Fruit fly (Drosophila melanogaster) whole organism, embryonic: ENCODE data around the gene Agpat2.

Experiments used
- Atf6 ChIP-seq: fragments of 200-800 bp; sonication (Bioruptor generic); IDR thresholded peaks from 2 replicates; pipeline ENCODE4 v1.3.6; 2022; ENCODE audit warnings: missing biosample characterization, missing genetic modification characterization
- CG11093 ChIP-seq: fragments of 200-800 bp; sonication (Bioruptor generic); IDR thresholded peaks from 3 replicates; pipeline ENCODE4 v1.3.6; 2022; ENCODE audit warnings: missing biosample characterization, missing genetic modification characterization
- CG11723 ChIP-seq: fragments of 200-800 bp; sonication (Bioruptor generic); optimal IDR thresholded peaks from 2 replicates; lab custom pipeline; 2017; ENCODE audit warnings: missing biosample characterization, mild to moderate bottlenecking, missing genetic modification characterization
- CG12104 ChIP-seq: fragments of 200-800 bp; sonication (Bioruptor generic); optimal IDR thresholded peaks from 3 replicates; lab custom pipeline; 2016; ENCODE audit warnings: missing biosample characterization, missing genetic modification characterization
- CG12659 ChIP-seq: fragments of 200-800 bp; sonication (Bioruptor generic); optimal IDR thresholded peaks from 3 replicates; lab custom pipeline; 2017; ENCODE audit warnings: mild to moderate bottlenecking, missing biosample characterization, missing genetic modification reagents, missing genetic modification characterization
- CG12769 ChIP-seq: fragments of 200-800 bp; sonication (Bioruptor generic); optimal IDR thresholded peaks from 2 replicates; lab custom pipeline; 2019; ENCODE audit warnings: missing biosample characterization, mild to moderate bottlenecking, missing genetic modification characterization, moderate library complexity
- CG12942 ChIP-seq: fragments of 200-800 bp; sonication (Bioruptor generic); optimal IDR thresholded peaks from 3 replicates; lab custom pipeline; 2016; ENCODE audit warnings: missing biosample characterization, missing genetic modification characterization
- CG13894 ChIP-seq: fragments of 200-800 bp; sonication (Bioruptor generic); optimal IDR thresholded peaks from 3 replicates; lab custom pipeline; 2018; ENCODE audit warnings: missing biosample characterization, mild to moderate bottlenecking, missing genetic modification characterization, moderate library complexity
- CG14014 ChIP-seq: fragments of 200-800 bp; sonication (Bioruptor generic); IDR thresholded peaks from 2 replicates; pipeline ENCODE4 v1.3.6; 2022; ENCODE audit warnings: missing biosample characterization, missing genetic modification characterization
- CG1603 ChIP-seq: fragments of 200-800 bp; sonication (Bioruptor generic); optimal IDR thresholded peaks from 2 replicates; lab custom pipeline; 2019; ENCODE audit warnings: missing biosample characterization, mild to moderate bottlenecking, missing genetic modification characterization, moderate library complexity
- CG17612 ChIP-seq: fragments of 200-800 bp; sonication (Bioruptor generic); IDR thresholded peaks from 2 replicates; pipeline ENCODE4 v1.3.6; 2022; ENCODE audit warnings: missing biosample characterization, missing genetic modification characterization
- CG18764 ChIP-seq: fragments of 200-800 bp; sonication (Bioruptor generic); optimal IDR thresholded peaks from 3 replicates; lab custom pipeline; 2016; ENCODE audit warnings: missing biosample characterization, missing genetic modification characterization
- CG2889 ChIP-seq: fragments of 200-800 bp; sonication (Bioruptor generic); IDR thresholded peaks from 3 replicates; pipeline ENCODE4 v1.3.6; 2022; ENCODE audit warnings: missing biosample characterization, missing genetic modification characterization
- CG32532 ChIP-seq: fragments of 200-800 bp; sonication (Bioruptor generic); IDR thresholded peaks from 2 replicates; pipeline ENCODE4 v1.3.6; 2022; ENCODE audit warnings: missing biosample characterization, missing genetic modification characterization
- CG34376 ChIP-seq: fragments of 200-800 bp; sonication (Bioruptor generic); optimal IDR thresholded peaks from 2 replicates; lab custom pipeline; 2018; ENCODE audit warnings: missing biosample characterization, mild to moderate bottlenecking, missing genetic modification characterization
- CG3995 ChIP-seq: fragments of 200-800 bp; sonication (Bioruptor generic); optimal IDR thresholded peaks from 3 replicates; lab custom pipeline; 2016; ENCODE audit warnings: missing biosample characterization, missing genetic modification characterization
- CG5953 ChIP-seq: fragments of 200-800 bp; sonication (Bioruptor generic); IDR thresholded peaks from 2 replicates; pipeline ENCODE4 v1.3.6; 2022; ENCODE audit warnings: missing biosample characterization, missing genetic modification characterization
- CG6683 ChIP-seq: fragments of 200-800 bp; sonication (Bioruptor generic); optimal IDR thresholded peaks from 2 replicates; lab custom pipeline; 2017; ENCODE audit warnings: missing biosample characterization, mild to moderate bottlenecking, missing genetic modification characterization, missing genetic modification reagents
- CG6791 ChIP-seq: fragments of 200-800 bp; sonication (Bioruptor generic); IDR thresholded peaks from 3 replicates; pipeline ENCODE4 v1.3.6; 2022; ENCODE audit warnings: missing biosample characterization, missing genetic modification characterization; ENCODE audit not compliant: partially characterized antibody
- CG8290 ChIP-seq, 3 experiments: fragments of 200-800 bp; sonication (Bioruptor generic); optimal IDR thresholded peaks; 2 replicates each; lab custom pipeline; 2016 to 2019; ENCODE audit warnings: missing biosample characterization in 3 of 3, missing genetic modification characterization in 3 of 3, mild to moderate bottlenecking in 2 of 3, moderate library complexity in 1 of 3
- CG8765 ChIP-seq: fragments of 200-800 bp; sonication (Bioruptor generic); IDR thresholded peaks from 2 replicates; pipeline ENCODE4 v1.3.6; 2022; ENCODE audit warnings: missing biosample characterization, missing genetic modification characterization
- CG9876 ChIP-seq: fragments of 200-800 bp; sonication (Bioruptor generic); optimal IDR thresholded peaks from 2 replicates; lab custom pipeline; 2016; ENCODE audit warnings: missing biosample characterization, missing genetic modification characterization
- CG9932 ChIP-seq: fragments of 200-800 bp; sonication (Bioruptor generic); IDR thresholded peaks from 2 replicates; pipeline ENCODE4 v1.3.6; 2022; ENCODE audit warnings: missing biosample characterization, missing genetic modification characterization
- CkIIα-i1 ChIP-seq: fragments of 200-800 bp; sonication (Bioruptor generic); IDR thresholded peaks from 2 replicates; pipeline ENCODE4 v1.3.6; 2022; ENCODE audit warnings: missing biosample characterization, missing genetic modification characterization
- D19A ChIP-seq: fragments of 200-800 bp; optimal IDR thresholded peaks from 3 replicates; lab custom pipeline; 2019; ENCODE audit warnings: missing biosample characterization, mild to moderate bottlenecking, missing genetic modification characterization, moderate library complexity
- ERR ChIP-seq: fragments of 200-800 bp; sonication (Bioruptor generic); optimal IDR thresholded peaks from 2 replicates; lab custom pipeline; 2016; ENCODE audit warnings: missing biosample characterization, missing genetic modification characterization
- HmgD ChIP-seq: fragments of 200-800 bp; sonication (Bioruptor generic); optimal IDR thresholded peaks from 3 replicates; lab custom pipeline; 2016; ENCODE audit warnings: missing biosample characterization, missing genetic modification characterization
- Hmr ChIP-seq: fragments of 200-800 bp; sonication (Bioruptor generic); optimal IDR thresholded peaks from 3 replicates; lab custom pipeline; 2017; ENCODE audit warnings: mild to moderate bottlenecking, missing biosample characterization, missing genetic modification reagents, missing genetic modification characterization
- Jarid2 ChIP-seq: fragments of 200-800 bp; sonication (Bioruptor generic); optimal IDR thresholded peaks from 3 replicates; lab custom pipeline; 2017; ENCODE audit warnings: mild to moderate bottlenecking, missing biosample characterization, missing genetic modification reagents, missing genetic modification characterization
- Kr ChIP-seq: fragments of 200-800 bp; sonication (Bioruptor generic); optimal IDR thresholded peaks from 2 replicates; lab custom pipeline; 2017; ENCODE audit warnings: missing biosample characterization, mild to moderate bottlenecking, missing genetic modification characterization
- MESR4 ChIP-seq: fragments of 200-800 bp; sonication (Bioruptor generic); optimal IDR thresholded peaks from 2 replicates; lab custom pipeline; 2018; ENCODE audit warnings: missing biosample characterization, mild to moderate bottlenecking, missing genetic modification characterization, moderate library complexity
- Mad ChIP-seq: fragments of 200-800 bp; sonication (Bioruptor generic); optimal IDR thresholded peaks from 2 replicates; lab custom pipeline; 2016; ENCODE audit warnings: missing biosample characterization, missing genetic modification characterization
- Med ChIP-seq: fragments of 200-800 bp; sonication (Bioruptor generic); peaks from one replicate; lab custom pipeline; 2016; ENCODE audit warnings: missing biosample characterization, missing genetic modification characterization, mild to moderate bottlenecking, inconsistent platforms, moderate library complexity
- Mes4 ChIP-seq: fragments of 200-800 bp; sonication (Bioruptor generic); optimal IDR thresholded peaks from 2 replicates; lab custom pipeline; 2016; ENCODE audit warnings: missing biosample characterization, missing genetic modification characterization
- Sin3A ChIP-seq: fragments of >200 bp; optimal IDR thresholded peaks from 2 replicates; lab custom pipeline; 2018
- Sry-β ChIP-seq: fragments of 200-800 bp; sonication (Bioruptor generic); optimal IDR thresholded peaks from 2 replicates; lab custom pipeline; 2018; ENCODE audit warnings: missing biosample characterization, mild to moderate bottlenecking, missing genetic modification characterization, moderate library complexity
- Stat92E ChIP-seq, 3 experiments: fragments of >200 bp in 2 of 3; fragments of 200-800 bp in 1 of 3; sonication (Bioruptor generic) in 1 of 3; optimal IDR thresholded peaks; 2 replicates each; lab custom pipeline; 2017 to 2019; ENCODE audit warnings: missing biosample characterization in 3 of 3, missing genetic modification characterization in 3 of 3, mild to moderate bottlenecking in 1 of 3, moderate library complexity in 1 of 3
- Xrp1 ChIP-seq: fragments of 200-800 bp; sonication (Bioruptor generic); IDR thresholded peaks from 2 replicates; pipeline ENCODE4 v1.3.6; 2022; ENCODE audit warnings: missing biosample characterization, missing genetic modification characterization
- bcd ChIP-seq: fragments of 200-800 bp; sonication (Bioruptor generic); optimal IDR thresholded peaks from 2 replicates; lab custom pipeline; 2017; ENCODE audit warnings: missing biosample characterization, mild to moderate bottlenecking, missing genetic modification characterization
- corto ChIP-seq: fragments of 200-800 bp; sonication (Bioruptor generic); optimal IDR thresholded peaks from 2 replicates; lab custom pipeline; 2016; ENCODE audit warnings: missing biosample characterization, mild to moderate bottlenecking, missing genetic modification characterization, moderate library complexity
- dmrt99B ChIP-seq: fragments of 200-800 bp; sonication (Bioruptor generic); optimal IDR thresholded peaks from 2 replicates; lab custom pipeline; 2018; ENCODE audit warnings: missing biosample characterization, mild to moderate bottlenecking, missing genetic modification characterization, moderate library complexity
- dysf ChIP-seq: fragments of 200-800 bp; sonication (Bioruptor generic); IDR thresholded peaks from 3 replicates; pipeline ENCODE4 v1.3.6; 2022; ENCODE audit warnings: missing biosample characterization, missing genetic modification characterization
- gsb-n ChIP-seq: fragments of 200-800 bp; sonication (Bioruptor generic); optimal IDR thresholded peaks from 3 replicates; lab custom pipeline; 2018; ENCODE audit warnings: missing biosample characterization, mild to moderate bottlenecking, missing genetic modification characterization
- nerfin-2 ChIP-seq: fragments of 200-800 bp; sonication (Bioruptor generic); IDR thresholded peaks from 2 replicates; pipeline ENCODE4 v1.3.6; 2022; ENCODE audit warnings: missing biosample characterization, missing genetic modification characterization; ENCODE audit not compliant: partially characterized antibody
- nmo ChIP-seq: fragments of 200-800 bp; sonication (Bioruptor generic); optimal IDR thresholded peaks from 2 replicates; lab custom pipeline; 2018; ENCODE audit warnings: missing biosample characterization, mild to moderate bottlenecking, missing genetic modification characterization, moderate library complexity
- org-1 ChIP-seq: fragments of 200-800 bp; sonication (Bioruptor generic); optimal IDR thresholded peaks from 2 replicates; lab custom pipeline; 2017; ENCODE audit warnings: missing biosample characterization, missing genetic modification characterization
- pita ChIP-seq: fragments of 200-800 bp; sonication (Bioruptor generic); optimal IDR thresholded peaks from 2 replicates; lab custom pipeline; 2017; ENCODE audit warnings: missing biosample characterization, mild to moderate bottlenecking, missing genetic modification characterization
- rib ChIP-seq: fragments of 200-800 bp; sonication (Bioruptor generic); IDR thresholded peaks from 2 replicates; pipeline ENCODE4 v1.3.6; 2022; ENCODE audit warnings: missing biosample characterization, missing genetic modification characterization
- stwl ChIP-seq: fragments of 200-800 bp; sonication (Bioruptor generic); optimal IDR thresholded peaks from 3 replicates; lab custom pipeline; 2018; ENCODE audit warnings: missing biosample characterization, mild to moderate bottlenecking, missing genetic modification characterization, moderate library complexity
- vvl ChIP-seq: fragments of 200-800 bp; sonication (Bioruptor generic); IDR thresholded peaks from 2 replicates; pipeline ENCODE4 v1.3.6; 2022; ENCODE audit warnings: missing biosample characterization, missing genetic modification characterization
- wor ChIP-seq: fragments of 200-800 bp; sonication (Bioruptor generic); IDR thresholded peaks from 2 replicates; pipeline ENCODE4 v1.3.6; 2022; ENCODE audit warnings: missing biosample characterization, missing genetic modification characterization

Gene Agpat2

DNA sequence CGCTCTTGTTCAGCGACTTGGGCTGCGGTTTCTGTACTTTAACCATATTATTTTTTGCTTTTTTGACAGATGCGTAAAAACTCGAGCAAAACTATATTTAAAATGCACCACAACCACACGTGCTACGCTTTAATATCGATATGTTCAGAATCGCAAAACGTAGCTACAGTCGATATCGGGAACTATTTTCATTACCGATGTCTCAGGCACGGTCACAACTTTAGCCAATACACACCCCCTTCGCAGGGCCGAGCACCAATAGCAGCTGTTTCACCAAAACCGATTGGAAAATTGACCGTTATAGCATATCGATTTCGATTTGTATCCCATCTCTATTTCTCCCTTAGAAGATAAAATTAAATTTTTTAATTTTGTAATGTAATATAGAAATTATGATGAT, 47.9 kb upstream of the Agpat2 start, which contains the start of gene CG13096 (continued):
- peak; percentile 97 for TF ChIP-seq nerfin-2 (GFP tag; lab: Robert Waterston, UW)
- peak; percentile 77 for TF ChIP-seq CG9932 (GFP tag; lab: Robert Waterston, UW)
- peak; percentile 99 for TF ChIP-seq CG6791 (GFP tag; lab: Robert Waterston, UW)
- no peak for TF ChIP-seq CkIIα-i1
- peak; percentile 84 for TF ChIP-seq stwl (tag; lab: Kevin White, UChicago)
- no peak for TF ChIP-seq CG12942
- TF ChIP-seq Mad: peak; percentile 49
- TF ChIP-seq Sin3A: peak; percentile 69
- TF ChIP-seq CG18764: no peak
- no peak for TF ChIP-seq org-1 (GFP tag; lab: Kevin White, UChicago)
- no peak for TF ChIP-seq corto (GFP tag; lab: Kevin White, UChicago)
- peak; percentile 72 for TF ChIP-seq CG12659 (GFP tag; lab: Kevin White, UChicago)
- TF ChIP-seq Jarid2 (GFP tag; lab: Kevin White, UChicago): no peak
- no peak for TF ChIP-seq gsb-n (tag; lab: Kevin White, UChicago)
- TF ChIP-seq CG1603: peak; percentile 93
- peak; percentile 71 for TF ChIP-seq nmo (GFP tag; lab: Kevin White, UChicago)
- no peak for TF ChIP-seq dmrt99B (tag; lab: Kevin White, UChicago)
- TF ChIP-seq CG34376 (GFP tag; lab: Kevin White, UChicago): peak; percentile 8
- no peak for TF ChIP-seq CG17612
- peak; percentile 83 for TF ChIP-seq HmgD
- TF ChIP-seq CG32532 (GFP tag; lab: Robert Waterston, UW): no peak
- peak in 1 of 3 experiments; percentile 44 for TF ChIP-seq Stat92E (GFP tag; optimal IDR thresholded peaks at IDR 0.05; lab: Kevin White, UChicago)
- peak; percentile 90 for TF ChIP-seq CG8290 (GFP tag; optimal IDR thresholded peaks at IDR 0.05; lab: Kevin White, UChicago)
- TF ChIP-seq CG8290 (tag; optimal IDR thresholded peaks at IDR 0.05; lab: Kevin White, UChicago): peak; percentile 75 to 96
- no peak for TF ChIP-seq Kr (GFP tag; lab: Kevin White, UChicago)
- TF ChIP-seq CG11093 (GFP tag; lab: Robert Waterston, UW): no peak
- peak; percentile 15 for TF ChIP-seq ERR (GFP tag; lab: Kevin White, UChicago)
- 0 out of 2 replicates have a peak, but pooled peaks have one; percentile 14 for TF ChIP-seq Xrp1 (GFP tag; lab: Robert Waterston, UW)
- no peak for TF ChIP-seq CG2889 (GFP tag; lab: Robert Waterston, UW)
- no peak for TF ChIP-seq CG11723 (GFP tag; lab: Kevin White, UChicago)
- peak; percentile 66 for TF ChIP-seq MESR4 (GFP tag; lab: Kevin White, UChicago)
- no peak for TF ChIP-seq Hmr (GFP tag; lab: Kevin White, UChicago)
- no peak; the same call in 1 of the 2 replicates for TF ChIP-seq vvl
- TF ChIP-seq Mes4 (GFP tag; lab: Kevin White, UChicago): peak; percentile 30
- no peak for TF ChIP-seq CG6683 (GFP tag; lab: Kevin White, UChicago)
- TF ChIP-seq Atf6: no peak
- TF ChIP-seq rib (GFP tag; lab: Robert Waterston, UW): no peak
- no peak for TF ChIP-seq Med (GFP tag; lab: Kevin White, UChicago)
- no peak for TF ChIP-seq Sry-β
- TF ChIP-seq bcd (GFP tag; lab: Kevin White, UChicago): no peak
- no peak for TF ChIP-seq CG9876 (GFP tag; lab: Kevin White, UChicago)
- no peak for TF ChIP-seq CG14014 (GFP tag; lab: Robert Waterston, UW)
- TF ChIP-seq CG12104 (GFP tag; lab: Kevin White, UChicago): no peak
- TF ChIP-seq CG13894 (tag; lab: Kevin White, UChicago): peak; percentile 82
- no peak for TF ChIP-seq D19A (tag; lab: Kevin White, UChicago)
- no peak for TF ChIP-seq wor (GFP tag; lab: Robert Waterston, UW)
- TF ChIP-seq CG3995 (GFP tag; lab: Kevin White, UChicago): peak; percentile 100
- no peak for TF ChIP-seq CG12769 (tag; lab: Kevin White, UChicago)
- no peak for TF ChIP-seq CG5953 (GFP tag; lab: Robert Waterston, UW)
- peak; percentile 78 for TF ChIP-seq pita (GFP tag; lab: Kevin White, UChicago)
- no peak for TF ChIP-seq dysf (GFP tag; lab: Robert Waterston, UW)
- no peak for TF ChIP-seq CG8765 (GFP tag; lab: Robert Waterston, UW)
